Worm (Caenorhabditis elegans): Measurements from ENCODE around the gene utx-1.

DNA sequence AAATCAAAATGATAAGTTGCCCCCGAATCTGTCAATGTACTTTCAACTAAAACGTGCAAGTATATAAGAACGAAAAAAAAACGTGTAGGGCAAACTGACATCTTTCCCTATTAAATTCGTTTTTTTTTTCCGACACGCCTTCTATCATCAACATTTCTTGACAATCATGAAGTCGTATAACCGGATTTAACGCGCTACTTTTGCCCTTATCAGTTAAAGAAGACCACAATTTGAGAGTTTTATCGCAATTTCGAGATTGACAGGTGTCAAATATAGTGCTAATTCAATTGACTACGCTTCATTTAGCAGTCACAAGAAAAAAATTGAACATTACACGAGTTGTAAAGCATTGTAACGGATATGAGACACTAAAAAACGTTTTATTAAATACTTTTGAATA is 10.2 kb downstream of the utx-1 start:
- TF ChIP-seq sea-1 (GFP tag; conservative IDR thresholded peaks at IDR 0.05) (no peak), B0310.2 (tag; optimal IDR thresholded peaks at IDR 0.05) (no peak), aly-1 (tag; optimal IDR thresholded peaks at IDR 0.05) (no peak), ceh-36 (tag; optimal IDR thresholded peaks at IDR 0.05) (no peak), tra-4 (tag; optimal IDR thresholded peaks at IDR 0.05) (no peak), ets-7 (tag; optimal IDR thresholded peaks at IDR 0.05) (no peak), flt-1 (GFP tag; IDR thresholded peaks at IDR 0.05) (no peak), hmg-4 (GFP tag; optimal IDR thresholded peaks at IDR 0.05) (no peak), pes-1 (GFP tag; IDR thresholded peaks at IDR 0.05) (no peak), ama-1 (optimal IDR thresholded peaks at IDR 0.05) (no peak)
